Fruit fly (Drosophila melanogaster) whole organism, embryonic: Measurements from ENCODE around the gene Mdh1.

Experiments
- Abd-B ChIP-seq: fragments of 200-800 bp; sonication (Bioruptor generic); optimal IDR thresholded peaks from 2 replicates; lab custom pipeline; 2018; ENCODE audit warnings: missing biosample characterization, mild to moderate bottlenecking, missing genetic modification characterization, moderate library complexity
- Adf1 ChIP-seq: fragments of 200-800 bp; sonication (Bioruptor generic); IDR thresholded peaks from 2 replicates; pipeline ENCODE4 v1.3.6; 2022; ENCODE audit warnings: missing biosample characterization, missing genetic modification characterization
- Aef1 ChIP-seq: fragments of 200-800 bp; sonication (Bioruptor generic); IDR thresholded peaks from 3 replicates; pipeline ENCODE4 v1.3.6; 2022; ENCODE audit warnings: missing biosample characterization, missing genetic modification characterization
- Atf-2 ChIP-seq: fragments of 200-800 bp; sonication (Bioruptor generic); optimal IDR thresholded peaks from 2 replicates; lab custom pipeline; 2016; ENCODE audit warnings: missing biosample characterization, missing genetic modification characterization
- CG10654 ChIP-seq: fragments of 200-800 bp; sonication (Bioruptor generic); optimal IDR thresholded peaks from 2 replicates; lab custom pipeline; 2016; ENCODE audit warnings: missing biosample characterization, missing genetic modification characterization
- CG11093 ChIP-seq: fragments of 200-800 bp; sonication (Bioruptor generic); IDR thresholded peaks from 3 replicates; pipeline ENCODE4 v1.3.6; 2022; ENCODE audit warnings: missing biosample characterization, missing genetic modification characterization
- CG11695 ChIP-seq: fragments of 200-800 bp; sonication (Bioruptor generic); IDR thresholded peaks from 3 replicates; pipeline ENCODE4 v1.3.6; 2022; ENCODE audit warnings: missing biosample characterization, missing genetic modification characterization
- CG13624 ChIP-seq: fragments of 200-800 bp; sonication (Bioruptor generic); optimal IDR thresholded peaks from 2 replicates; lab custom pipeline; 2016; ENCODE audit warnings: missing biosample characterization, missing genetic modification characterization
- CG17186 ChIP-seq: fragments of 200-800 bp; sonication (Bioruptor generic); optimal IDR thresholded peaks from 3 replicates; lab custom pipeline; 2017; ENCODE audit warnings: missing biosample characterization, missing genetic modification reagents, missing genetic modification characterization
- CG17359 ChIP-seq: fragments of 200-800 bp; sonication (Bioruptor generic); optimal IDR thresholded peaks from 3 replicates; lab custom pipeline; 2018; ENCODE audit warnings: missing biosample characterization, mild to moderate bottlenecking, missing genetic modification characterization, moderate library complexity
- CG17912 ChIP-seq: fragments of 200-800 bp; sonication (Bioruptor generic); optimal IDR thresholded peaks from 2 replicates; lab custom pipeline; 2018; ENCODE audit warnings: missing biosample characterization, mild to moderate bottlenecking, missing genetic modification characterization
- CG1792 ChIP-seq: fragments of 200-800 bp; sonication (Bioruptor generic); optimal IDR thresholded peaks from 2 replicates; lab custom pipeline; 2016; ENCODE audit warnings: missing biosample characterization, missing genetic modification characterization
- CG18599 ChIP-seq: fragments of 200-800 bp; sonication (Bioruptor generic); optimal IDR thresholded peaks from 3 replicates; lab custom pipeline; 2017; ENCODE audit warnings: missing biosample characterization, missing genetic modification characterization, mild to moderate bottlenecking, moderate library complexity, missing genetic modification reagents
- CG2129 ChIP-seq: fragments of 200-800 bp; sonication (Bioruptor generic); IDR thresholded peaks from 2 replicates; pipeline ENCODE4 v1.3.6; 2022; ENCODE audit warnings: missing biosample characterization, missing genetic modification characterization; ENCODE audit not compliant: partially characterized antibody
- CG30020 ChIP-seq: fragments of 200-800 bp; optimal IDR thresholded peaks from 2 replicates; lab custom pipeline; 2019; ENCODE audit warnings: missing biosample characterization, mild to moderate bottlenecking, missing genetic modification characterization, moderate library complexity
- CG30403 ChIP-seq: fragments of 200-800 bp; sonication (Bioruptor generic); optimal IDR thresholded peaks from 3 replicates; lab custom pipeline; 2016; ENCODE audit warnings: missing biosample characterization, missing genetic modification characterization
- CG33557 ChIP-seq: fragments of 200-800 bp; sonication (Bioruptor generic); optimal IDR thresholded peaks from 2 replicates; lab custom pipeline; 2019; ENCODE audit warnings: missing biosample characterization, mild to moderate bottlenecking, missing genetic modification characterization, moderate library complexity
- CG42726 ChIP-seq: fragments of 200-800 bp; sonication (Bioruptor generic); IDR thresholded peaks from 2 replicates; pipeline ENCODE4 v1.3.6; 2022; ENCODE audit warnings: missing biosample characterization, missing genetic modification characterization; ENCODE audit not compliant: partially characterized antibody
- CG4730 ChIP-seq: fragments of 200-800 bp; sonication (Bioruptor generic); IDR thresholded peaks from 2 replicates; pipeline ENCODE4 v1.3.6; 2022; ENCODE audit warnings: missing biosample characterization, missing genetic modification characterization
- CG4854 ChIP-seq: fragments of 200-800 bp; sonication (Bioruptor generic); optimal IDR thresholded peaks from 2 replicates; lab custom pipeline; 2016; ENCODE audit warnings: missing biosample characterization, missing genetic modification characterization, inconsistent platforms
- CG7928 ChIP-seq: fragments of 200-800 bp; sonication (Bioruptor generic); optimal IDR thresholded peaks from 2 replicates; lab custom pipeline; 2017; ENCODE audit warnings: missing biosample characterization, mild to moderate bottlenecking, missing genetic modification characterization
- CG9437 ChIP-seq: fragments of 200-800 bp; sonication (Bioruptor generic); optimal IDR thresholded peaks from 2 replicates; lab custom pipeline; 2018; ENCODE audit warnings: missing biosample characterization, mild to moderate bottlenecking, missing genetic modification characterization
- CTCF ChIP-seq: fragments of 200-800 bp; sonication (Bioruptor generic); optimal IDR thresholded peaks from 2 replicates; lab custom pipeline; 2017; ENCODE audit warnings: missing biosample characterization, mild to moderate bottlenecking, missing genetic modification characterization, moderate library complexity
- Ets97D ChIP-seq: fragments of 200-800 bp; sonication (Bioruptor generic); optimal IDR thresholded peaks from 3 replicates; lab custom pipeline; 2016; ENCODE audit warnings: missing biosample characterization, missing genetic modification characterization
- Fer2 ChIP-seq: fragments of 200-800 bp; sonication (Bioruptor generic); optimal IDR thresholded peaks from 2 replicates; lab custom pipeline; 2018; ENCODE audit warnings: missing biosample characterization, mild to moderate bottlenecking, missing genetic modification characterization, moderate library complexity
- HLH54F ChIP-seq: fragments of 200-800 bp; sonication (Bioruptor generic); optimal IDR thresholded peaks from 3 replicates; lab custom pipeline; 2016; ENCODE audit warnings: missing biosample characterization, missing genetic modification characterization
- HLHmδ ChIP-seq: fragments of 200-800 bp; sonication (Bioruptor generic); optimal IDR thresholded peaks from 2 replicates; lab custom pipeline; 2018; ENCODE audit warnings: missing biosample characterization, mild to moderate bottlenecking, missing genetic modification characterization, moderate library complexity
- Hey ChIP-seq: fragments of 200-800 bp; sonication (Bioruptor generic); optimal IDR thresholded peaks from 3 replicates; lab custom pipeline; 2018; ENCODE audit warnings: missing biosample characterization, mild to moderate bottlenecking, missing genetic modification characterization
- HmgZ ChIP-seq: fragments of 200-800 bp; sonication (Bioruptor generic); optimal IDR thresholded peaks from 2 replicates; lab custom pipeline; 2018; ENCODE audit warnings: missing biosample characterization, mild to moderate bottlenecking, missing genetic modification characterization
- Myb ChIP-seq: fragments of 200-800 bp; sonication (Bioruptor generic); optimal IDR thresholded peaks from 2 replicates; lab custom pipeline; 2016; ENCODE audit warnings: missing biosample characterization, missing genetic modification characterization
- NK7.1 ChIP-seq: fragments of 200-800 bp; sonication (Bioruptor generic); optimal IDR thresholded peaks from 3 replicates; lab custom pipeline; 2016; ENCODE audit warnings: missing biosample characterization, missing genetic modification characterization
- Ravus ChIP-seq: fragments of 200-800 bp; sonication (Bioruptor generic); IDR thresholded peaks from 2 replicates; pipeline ENCODE4 v1.3.6; 2022; ENCODE audit warnings: missing biosample characterization, missing genetic modification characterization
- Rfx ChIP-seq: fragments of 200-800 bp; sonication (Bioruptor generic); IDR thresholded peaks from 2 replicates; pipeline ENCODE4 v1.3.6; 2022; ENCODE audit warnings: missing biosample characterization, missing genetic modification characterization
- Scr ChIP-seq: fragments of 200-800 bp; sonication (Bioruptor generic); IDR thresholded peaks from 2 replicates; pipeline ENCODE4 v1.3.6; 2022; ENCODE audit warnings: missing biosample characterization, missing genetic modification characterization; ENCODE audit not compliant: partially characterized antibody
- ab ChIP-seq: fragments of 200-800 bp; sonication (Bioruptor generic); optimal IDR thresholded peaks from 2 replicates; lab custom pipeline; 2016; ENCODE audit warnings: missing biosample characterization, missing genetic modification characterization
- crp ChIP-seq, 2 experiments: fragments of 200-800 bp; sonication (Bioruptor generic); optimal IDR thresholded peaks; 2 replicates in 1 of 2; 3 replicates in 1 of 2; lab custom pipeline; 2017; ENCODE audit warnings: missing biosample characterization in 2 of 2, missing genetic modification characterization in 2 of 2, mild to moderate bottlenecking in 1 of 2, moderate library complexity in 1 of 2
- da ChIP-seq: fragments of 200-800 bp; sonication (Bioruptor generic); optimal IDR thresholded peaks from 2 replicates; lab custom pipeline; 2016; ENCODE audit warnings: missing biosample characterization, missing genetic modification characterization
- dimm ChIP-seq: fragments of 200-800 bp; sonication (Bioruptor generic); IDR thresholded peaks from 2 replicates; pipeline ENCODE4 v1.3.6; 2022; ENCODE audit warnings: missing biosample characterization, missing genetic modification characterization
- gfzf ChIP-seq: fragments of 200-800 bp; sonication (Bioruptor generic); optimal IDR thresholded peaks from 2 replicates; lab custom pipeline; 2016; ENCODE audit warnings: missing biosample characterization, mild to moderate bottlenecking, missing genetic modification characterization, moderate library complexity
- gsb-n ChIP-seq: fragments of 200-800 bp; sonication (Bioruptor generic); optimal IDR thresholded peaks from 3 replicates; lab custom pipeline; 2018; ENCODE audit warnings: missing biosample characterization, mild to moderate bottlenecking, missing genetic modification characterization
- jigr1 ChIP-seq: fragments of 200-800 bp; sonication (Bioruptor generic); IDR thresholded peaks from 3 replicates; pipeline ENCODE4 v1.3.6; 2022; ENCODE audit warnings: missing biosample characterization, missing genetic modification characterization
- kni ChIP-seq: fragments of 200-800 bp; sonication (Bioruptor generic); optimal IDR thresholded peaks from 3 replicates; lab custom pipeline; 2017; ENCODE audit warnings: mild to moderate bottlenecking, missing biosample characterization, missing genetic modification reagents, missing genetic modification characterization
- lmd ChIP-seq: fragments of 200-800 bp; sonication (Bioruptor generic); IDR thresholded peaks from 2 replicates; pipeline ENCODE4 v1.3.6; 2022; ENCODE audit warnings: missing biosample characterization, missing genetic modification characterization
- luna ChIP-seq: fragments of 200-800 bp; sonication (Bioruptor generic); optimal IDR thresholded peaks from 2 replicates; lab custom pipeline; 2016; ENCODE audit warnings: missing biosample characterization, missing genetic modification characterization
- mam ChIP-seq: fragments of 200-800 bp; sonication (Bioruptor generic); optimal IDR thresholded peaks from 3 replicates; lab custom pipeline; 2016; ENCODE audit warnings: missing biosample characterization, missing genetic modification characterization
- mirr ChIP-seq: fragments of 200-800 bp; sonication (Bioruptor generic); optimal IDR thresholded peaks from 3 replicates; lab custom pipeline; 2018; ENCODE audit warnings: missing biosample characterization, mild to moderate bottlenecking, missing genetic modification characterization
- pfk ChIP-seq: fragments of 200-800 bp; sonication (Bioruptor generic); optimal IDR thresholded peaks from 2 replicates; lab custom pipeline; 2018; ENCODE audit warnings: missing biosample characterization, mild to moderate bottlenecking, missing genetic modification characterization, moderate library complexity
- phol ChIP-seq: fragments of 200-800 bp; sonication (Bioruptor generic); optimal IDR thresholded peaks from 3 replicates; lab custom pipeline; 2018; ENCODE audit warnings: missing biosample characterization, mild to moderate bottlenecking, missing genetic modification characterization, moderate library complexity
- salm ChIP-seq: fragments of 200-800 bp; sonication (Bioruptor generic); optimal IDR thresholded peaks from 2 replicates; lab custom pipeline; 2018; ENCODE audit warnings: missing biosample characterization, mild to moderate bottlenecking, missing genetic modification characterization
- stc ChIP-seq: fragments of 200-800 bp; sonication (Bioruptor generic); IDR thresholded peaks from 2 replicates; pipeline ENCODE4 v1.3.6; 2022; ENCODE audit warnings: missing biosample characterization, missing genetic modification characterization
- zf30C ChIP-seq: fragments of 200-800 bp; sonication (Bioruptor generic); optimal IDR thresholded peaks from 3 replicates; lab custom pipeline; 2018; ENCODE audit warnings: missing biosample characterization, mild to moderate bottlenecking, missing genetic modification characterization

Mdh1 gene

DNA sequence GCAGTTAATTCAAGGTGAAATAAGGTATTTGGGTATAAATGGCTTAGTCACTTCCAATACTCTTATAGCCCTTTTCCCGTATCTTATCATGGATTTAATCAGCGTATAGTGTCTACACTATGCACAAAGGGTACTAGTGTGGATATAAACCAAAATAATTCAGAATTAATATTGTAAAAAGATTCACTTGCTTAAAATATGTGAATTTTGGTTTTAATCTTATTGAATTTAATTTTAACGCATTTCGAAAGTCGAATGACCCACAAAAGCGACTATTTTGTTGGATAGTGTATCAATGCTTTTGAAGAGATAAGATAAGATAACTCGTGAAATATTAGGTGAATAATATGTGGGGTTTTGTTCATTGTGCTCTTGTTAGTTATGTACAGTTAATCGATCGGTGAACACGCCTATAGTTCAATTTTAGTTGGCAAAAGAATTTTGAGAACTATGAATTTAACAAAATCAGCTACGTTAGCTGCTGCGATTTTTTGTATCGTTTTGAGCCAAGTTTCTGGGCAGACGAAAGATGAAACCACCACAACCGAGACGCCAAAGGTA is 14.2 kb downstream of the Mdh1 start, which contains the start of gene CG5096 (continued):
- peak; percentile 86 for TF ChIP-seq lmd (GFP tag; lab: Robert Waterston, UW)
- no peak for TF ChIP-seq kni
- TF ChIP-seq jigr1 (GFP tag; lab: Robert Waterston, UW), result 0 out of 3 replicates have a peak, but pooled peaks have one; percentile 47
- TF ChIP-seq Fer2 (tag; lab: Kevin White, UChicago), result peak; percentile 84
- peak; percentile 67 for TF ChIP-seq CG10654 (GFP tag; lab: Kevin White, UChicago)
- peak; percentile 68 for TF ChIP-seq Myb (GFP tag; lab: Kevin White, UChicago)
- TF ChIP-seq gfzf, result no peak
- peak; percentile 87 for TF ChIP-seq salm (tag; lab: Kevin White, UChicago)
- TF ChIP-seq Aef1 (GFP tag; lab: Robert Waterston, UW), result peak; percentile 88
- TF ChIP-seq Rfx (GFP tag; lab: Robert Waterston, UW), result peak; percentile 93
- peak; percentile 86 for TF ChIP-seq mam (GFP tag; lab: Kevin White, UChicago)
- peak; percentile 97 for TF ChIP-seq CG18599 (GFP tag; lab: Kevin White, UChicago)
- TF ChIP-seq CG9437 (GFP tag; lab: Kevin White, UChicago), result peak; percentile 73
- no peak for TF ChIP-seq zf30C (GFP tag; lab: Kevin White, UChicago)
- peak; percentile 80 for TF ChIP-seq CG4730 (GFP tag; lab: Robert Waterston, UW)
- peak; percentile 93 for TF ChIP-seq CG11695 (GFP tag; lab: Robert Waterston, UW)
- TF ChIP-seq Abd-B, result no peak
- TF ChIP-seq CG2129 (GFP tag; lab: Robert Waterston, UW), result no peak
- peak; percentile 60 for TF ChIP-seq Ravus (GFP tag; lab: Robert Waterston, UW)
- peak; percentile 86 for TF ChIP-seq stc (GFP tag; lab: Robert Waterston, UW)
- peak; percentile 43 for TF ChIP-seq CG17912 (GFP tag; lab: Kevin White, UChicago)
- TF ChIP-seq Adf1 (GFP tag; lab: Robert Waterston, UW), result peak; percentile 76
- TF ChIP-seq CG13624 (GFP tag; lab: Kevin White, UChicago), result peak; percentile 79
- no peak for TF ChIP-seq CG33557 (GFP tag; lab: Kevin White, UChicago)
- TF ChIP-seq HLH54F (GFP tag; lab: Kevin White, UChicago), result peak; percentile 76
- TF ChIP-seq CG4854 (GFP tag; lab: Kevin White, UChicago), result peak; percentile 79
- TF ChIP-seq gsb-n (tag; lab: Kevin White, UChicago), result peak; percentile 72
- peak; percentile 52 for TF ChIP-seq NK7.1
- TF ChIP-seq CG1792 (GFP tag; lab: Kevin White, UChicago), result peak; percentile 78
- no peak for TF ChIP-seq HLHmδ (GFP tag; lab: Kevin White, UChicago)
- TF ChIP-seq Atf-2, result peak; percentile 70
- peak; percentile 81 for TF ChIP-seq phol (tag; lab: Kevin White, UChicago)
- TF ChIP-seq pfk (GFP tag; lab: Kevin White, UChicago), result no peak
- peak; percentile 50 for TF ChIP-seq Ets97D (GFP tag; lab: Kevin White, UChicago)
- TF ChIP-seq crp (GFP tag; optimal IDR thresholded peaks at IDR 0.05; lab: Kevin White, UChicago), result peak in 1 of 2 experiments; percentile 37
- TF ChIP-seq mirr (GFP tag; lab: Kevin White, UChicago), result peak; percentile 91
- TF ChIP-seq da (GFP tag; lab: Kevin White, UChicago), result peak; percentile 66
- no peak for TF ChIP-seq CG42726 (GFP tag; lab: Robert Waterston, UW)
- no peak for TF ChIP-seq Hey (tag; lab: Kevin White, UChicago)
- TF ChIP-seq Scr (GFP tag; lab: Robert Waterston, UW), result no peak
- peak; percentile 85 for TF ChIP-seq CG30403 (GFP tag; lab: Kevin White, UChicago)
- TF ChIP-seq CTCF (GFP tag; lab: Kevin White, UChicago), result peak; percentile 7
- TF ChIP-seq CG7928 (GFP tag; lab: Kevin White, UChicago), result peak; percentile 41
- peak; percentile 45 for TF ChIP-seq luna (GFP tag; lab: Kevin White, UChicago)
- no peak; the same call in 1 of the 2 replicates for TF ChIP-seq dimm
- peak; percentile 65; the same call in 1 of the 3 replicates for TF ChIP-seq CG11093 (GFP tag; lab: Robert Waterston, UW)
- peak; percentile 94 for TF ChIP-seq CG17359 (tag; lab: Kevin White, UChicago)
- TF ChIP-seq CG17186 (GFP tag; lab: Kevin White, UChicago), result no peak
- peak; percentile 95 for TF ChIP-seq HmgZ (tag; lab: Kevin White, UChicago)
- no peak for TF ChIP-seq ab (GFP tag; lab: Kevin White, UChicago)
- peak; percentile 46 for TF ChIP-seq CG30020 (tag; lab: Kevin White, UChicago)
